Worm (Caenorhabditis elegans): ENCODE results near the gene C43H6.6.

DNA sequence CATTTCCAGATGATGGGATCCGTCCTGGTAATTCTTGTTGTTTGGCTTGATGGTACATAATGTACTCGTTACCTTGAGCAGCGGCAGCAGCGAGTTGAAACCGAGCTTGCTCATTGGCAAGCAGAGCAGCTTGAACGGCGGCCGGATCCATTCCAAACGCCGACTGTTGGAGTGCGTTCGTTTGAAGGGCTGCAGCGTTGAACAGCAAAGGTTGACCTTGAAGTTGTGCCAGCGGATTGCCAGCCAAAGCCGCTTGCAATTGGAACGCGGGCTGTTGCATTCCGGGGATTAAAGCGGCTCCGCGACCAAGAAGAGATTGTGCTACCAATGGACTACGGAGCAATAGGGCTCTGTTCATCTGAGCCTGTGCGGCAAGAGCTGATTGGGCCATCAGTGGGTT is 51.1 kb downstream of the C43H6.6 start:
- TF ChIP-seq snpc-4 (GFP tag; optimal IDR thresholded peaks at IDR 0.05) = no peak
- no peak for TF ChIP-seq snpc-4 (tag; optimal IDR thresholded peaks at IDR 0.05)
- no peak for TF ChIP-seq pha-4 (tag; optimal IDR thresholded peaks at IDR 0.05)
- TF ChIP-seq cebp-2 (GFP tag; IDR thresholded peaks at IDR 0.05) = no peak
- TF ChIP-seq sea-2 (GFP tag; IDR thresholded peaks at IDR 0.05) = no peak
- TF ChIP-seq somi-1 (GFP tag; optimal IDR thresholded peaks at IDR 0.05) = no peak
- TF ChIP-seq F22D6.2 (tag; optimal IDR thresholded peaks at IDR 0.05) = no peak
- no peak for TF ChIP-seq lag-1 (GFP tag; IDR thresholded peaks at IDR 0.05)
- TF ChIP-seq lin-40 (tag; optimal IDR thresholded peaks at IDR 0.05) = no peak
- TF ChIP-seq gei-17 (GFP tag; optimal IDR thresholded peaks at IDR 0.05) = no peak
- TF ChIP-seq athp-1 (tag; optimal IDR thresholded peaks at IDR 0.05) = no peak
- TF ChIP-seq unc-62 (GFP tag; optimal IDR thresholded peaks at IDR 0.05) = no peak

Data from whole organism, young adult.